Worm (Caenorhabditis elegans): ENCODE measurements around the gene str-248.

- TF ChIP-seq sox-4 (tag; optimal IDR thresholded peaks at IDR 0.05) (no peak), sdc-2 (tag; optimal IDR thresholded peaks at IDR 0.05) (no peak), ceh-6 (GFP tag; optimal IDR thresholded peaks at IDR 0.05) (no peak), pag-3 (tag; optimal IDR thresholded peaks at IDR 0.05; ENCODE audit: borderline replicate concordance) (no peak), pqm-1 (tag; optimal IDR thresholded peaks at IDR 0.05) (no peak), ceh-30 (tag; optimal IDR thresholded peaks at IDR 0.05) (no peak), dve-1 (tag; optimal IDR thresholded peaks at IDR 0.05) (no peak), tbx-7 (tag; optimal IDR thresholded peaks at IDR 0.05) (no peak), gmeb-2 (tag; optimal IDR thresholded peaks at IDR 0.05) (no peak), ref-2 (tag; optimal IDR thresholded peaks at IDR 0.05) (no peak)
Measured at ce11 chrV:15621518-15621917, 7.9 kb downstream of the str-248 start, which contains the start of gene C55A1.1.
